Worm (Caenorhabditis elegans) whole organism, late embryonic: ENCODE results near the gene Y58A7A.4.

Experiments
- F13H6.1 ChIP-seq: sonication (generic microtip); optimal IDR thresholded peaks from 2 replicates; lab custom pipeline; 2016; ENCODE audit warnings: missing genetic modification characterization, missing compliant biosample characterization
- K02D7.2 ChIP-seq: sonication (generic microtip); optimal IDR thresholded peaks from 2 replicates; lab custom pipeline; 2017; ENCODE audit warnings: mild to moderate bottlenecking, missing genetic modification characterization, missing compliant biosample characterization
- Y22D7AL.16 ChIP-seq: sonication (generic microtip); optimal IDR thresholded peaks from 2 replicates; lab custom pipeline; 2016; ENCODE audit warnings: missing genetic modification characterization, missing compliant biosample characterization
- ceh-30 ChIP-seq: fragments of 150-350 bp; optimal IDR thresholded peaks from 2 replicates; lab custom pipeline; 2014; ENCODE audit warnings: missing biosample characterization, missing genetic modification characterization
- fkh-10 ChIP-seq: fragments of 150-350 bp; optimal IDR thresholded peaks from 2 replicates; lab custom pipeline; 2014; ENCODE audit warnings: missing biosample characterization, missing genetic modification reagents, missing genetic modification characterization
- mec-3 ChIP-seq: sonication (generic microtip); optimal IDR thresholded peaks from 2 replicates; lab custom pipeline; 2016; ENCODE audit warnings: borderline replicate concordance, missing genetic modification characterization, missing compliant biosample characterization
- unc-86 ChIP-seq: sonication (generic microtip); optimal IDR thresholded peaks from 2 replicates; lab custom pipeline; 2016; ENCODE audit warnings: missing genetic modification characterization, missing compliant biosample characterization

DNA sequence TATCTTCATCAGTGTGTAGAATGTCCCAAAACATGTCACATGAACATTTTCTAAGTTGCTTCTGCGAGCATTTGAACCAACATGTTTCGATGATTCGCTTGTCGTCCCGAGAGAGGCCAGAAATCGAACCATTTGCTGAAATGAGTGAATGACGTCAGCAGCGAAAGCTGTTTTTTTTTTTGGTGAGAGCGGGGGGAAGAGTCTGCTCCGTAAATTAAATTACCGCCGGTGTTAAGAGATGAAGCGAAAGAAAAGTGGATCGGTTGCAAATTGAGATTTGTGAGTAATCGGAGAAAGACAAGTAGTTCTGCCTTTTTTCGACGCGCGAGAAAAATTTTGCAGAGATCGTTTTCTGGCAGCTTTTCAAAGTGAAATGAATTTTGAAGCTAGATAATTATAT lies 3.5 kb upstream of the Y58A7A.4 start:
- TF ChIP-seq ceh-30 (no peak), F13H6.1 (tag; lab: Kevin White, UChicago) (no peak), Y22D7AL.16 (tag; lab: Kevin White, UChicago) (no peak), unc-86 (tag; lab: Kevin White, UChicago) (no peak), fkh-10 (GFP tag; lab: Kevin White, UChicago) (no peak), K02D7.2 (tag; lab: Kevin White, UChicago) (no peak), mec-3 (tag; lab: Kevin White, UChicago) (no peak)
